Fruit fly (Drosophila melanogaster) whole organism, embryonic: ENCODE results near the gene CG15916.

ENCODE experiments used
- Atf3 ChIP-seq: fragments of 200-800 bp; sonication (Bioruptor generic); optimal IDR thresholded peaks from 3 replicates; lab custom pipeline; 2016; ENCODE audit warnings: missing biosample characterization, missing genetic modification characterization
- Atf6 ChIP-seq: fragments of 200-800 bp; sonication (Bioruptor generic); IDR thresholded peaks from 2 replicates; pipeline ENCODE4 v1.3.6; 2022; ENCODE audit warnings: missing biosample characterization, missing genetic modification characterization
- Bteb2 ChIP-seq: fragments of 200-800 bp; sonication (Bioruptor generic); optimal IDR thresholded peaks from 2 replicates; lab custom pipeline; 2016; ENCODE audit warnings: missing biosample characterization, missing genetic modification characterization
- CG10959 ChIP-seq: fragments of 200-800 bp; sonication (Bioruptor generic); IDR thresholded peaks from 2 replicates; pipeline ENCODE4 v1.3.6; 2022; ENCODE audit warnings: missing biosample characterization, missing genetic modification characterization
- CG12299 ChIP-seq: fragments of 200-800 bp; sonication (Bioruptor generic); optimal IDR thresholded peaks from 2 replicates; lab custom pipeline; 2018; ENCODE audit warnings: missing biosample characterization, mild to moderate bottlenecking, missing genetic modification characterization
- CG12769 ChIP-seq: fragments of 200-800 bp; sonication (Bioruptor generic); optimal IDR thresholded peaks from 2 replicates; lab custom pipeline; 2019; ENCODE audit warnings: missing biosample characterization, mild to moderate bottlenecking, missing genetic modification characterization, moderate library complexity
- CG14710 ChIP-seq: fragments of 200-800 bp; sonication (Bioruptor generic); optimal IDR thresholded peaks from 3 replicates; lab custom pipeline; 2019; ENCODE audit warnings: missing biosample characterization, mild to moderate bottlenecking, missing genetic modification characterization, moderate library complexity
- CG1529 ChIP-seq: fragments of 200-800 bp; sonication (Bioruptor generic); optimal IDR thresholded peaks from 3 replicates; lab custom pipeline; 2018; ENCODE audit warnings: missing biosample characterization, missing genetic modification characterization
- CG1832 ChIP-seq: fragments of 200-800 bp; sonication (Bioruptor generic); optimal IDR thresholded peaks from 2 replicates; lab custom pipeline; 2017; ENCODE audit warnings: missing biosample characterization, mild to moderate bottlenecking, missing genetic modification characterization, inconsistent platforms
- CG18599 ChIP-seq: fragments of 200-800 bp; sonication (Bioruptor generic); optimal IDR thresholded peaks from 3 replicates; lab custom pipeline; 2017; ENCODE audit warnings: missing biosample characterization, missing genetic modification characterization, mild to moderate bottlenecking, moderate library complexity, missing genetic modification reagents
- CG2199 ChIP-seq: fragments of 200-800 bp; sonication (Bioruptor generic); IDR thresholded peaks from 3 replicates; pipeline ENCODE4 v1.3.6; 2022; ENCODE audit warnings: missing biosample characterization, missing genetic modification characterization
- CG33557 ChIP-seq: fragments of 200-800 bp; sonication (Bioruptor generic); optimal IDR thresholded peaks from 2 replicates; lab custom pipeline; 2019; ENCODE audit warnings: missing biosample characterization, mild to moderate bottlenecking, missing genetic modification characterization, moderate library complexity
- CG34376 ChIP-seq: fragments of 200-800 bp; sonication (Bioruptor generic); optimal IDR thresholded peaks from 2 replicates; lab custom pipeline; 2018; ENCODE audit warnings: missing biosample characterization, mild to moderate bottlenecking, missing genetic modification characterization
- CG43689 ChIP-seq: fragments of 200-800 bp; sonication (Bioruptor generic); IDR thresholded peaks from 2 replicates; pipeline ENCODE4 v1.3.6; 2022; ENCODE audit warnings: missing biosample characterization, missing genetic modification characterization
- CG4730 ChIP-seq: fragments of 200-800 bp; sonication (Bioruptor generic); IDR thresholded peaks from 2 replicates; pipeline ENCODE4 v1.3.6; 2022; ENCODE audit warnings: missing biosample characterization, missing genetic modification characterization
- CG6175 ChIP-seq: fragments of 200-800 bp; sonication (Bioruptor generic); IDR thresholded peaks from 3 replicates; pipeline ENCODE4 v1.3.6; 2022; ENCODE audit warnings: missing biosample characterization, missing genetic modification characterization
- CG8290 ChIP-seq, 3 experiments: fragments of 200-800 bp; sonication (Bioruptor generic); optimal IDR thresholded peaks; 2 replicates each; lab custom pipeline; 2016 to 2019; ENCODE audit warnings: missing biosample characterization in 3 of 3, missing genetic modification characterization in 3 of 3, mild to moderate bottlenecking in 2 of 3, moderate library complexity in 1 of 3
- CG8765 ChIP-seq: fragments of 200-800 bp; sonication (Bioruptor generic); IDR thresholded peaks from 2 replicates; pipeline ENCODE4 v1.3.6; 2022; ENCODE audit warnings: missing biosample characterization, missing genetic modification characterization
- CG9609 ChIP-seq: fragments of 200-800 bp; sonication (Bioruptor generic); optimal IDR thresholded peaks from 3 replicates; lab custom pipeline; 2016; ENCODE audit warnings: missing biosample characterization, missing genetic modification characterization
- CTCF ChIP-seq: fragments of 200-800 bp; sonication (Bioruptor generic); optimal IDR thresholded peaks from 2 replicates; lab custom pipeline; 2017; ENCODE audit warnings: missing biosample characterization, mild to moderate bottlenecking, missing genetic modification characterization, moderate library complexity
- Camta ChIP-seq: fragments of 200-800 bp; sonication (Bioruptor generic); optimal IDR thresholded peaks from 2 replicates; lab custom pipeline; 2016; ENCODE audit warnings: missing biosample characterization, missing genetic modification characterization
- Chrac-16 ChIP-seq: fragments of 200-800 bp; sonication (Bioruptor generic); optimal IDR thresholded peaks from 3 replicates; lab custom pipeline; 2016; ENCODE audit warnings: missing biosample characterization, missing genetic modification characterization
- Dip2 ChIP-seq: fragments of 200-800 bp; sonication (Bioruptor generic); IDR thresholded peaks from 2 replicates; pipeline ENCODE4 v1.3.6; 2022; ENCODE audit warnings: missing biosample characterization, missing genetic modification characterization
- Drgx ChIP-seq: fragments of 200-800 bp; sonication (Bioruptor generic); IDR thresholded peaks from 2 replicates; pipeline ENCODE4 v1.3.6; 2022; ENCODE audit warnings: missing biosample characterization, missing genetic modification characterization
- ERR ChIP-seq: fragments of 200-800 bp; sonication (Bioruptor generic); optimal IDR thresholded peaks from 2 replicates; lab custom pipeline; 2016; ENCODE audit warnings: missing biosample characterization, missing genetic modification characterization
- GATAe ChIP-seq: fragments of 200-800 bp; sonication (Bioruptor generic); conservative IDR thresholded peaks from 2 replicates; pipeline ENCODE4 v1.3.6; 2022; ENCODE audit warnings: missing biosample characterization, missing genetic modification characterization
- H2.0 ChIP-seq: fragments of 200-800 bp; sonication (Bioruptor generic); IDR thresholded peaks from 2 replicates; pipeline ENCODE4 v1.3.6; 2022; ENCODE audit warnings: missing biosample characterization, missing genetic modification characterization
- Jarid2 ChIP-seq: fragments of 200-800 bp; sonication (Bioruptor generic); optimal IDR thresholded peaks from 3 replicates; lab custom pipeline; 2017; ENCODE audit warnings: mild to moderate bottlenecking, missing biosample characterization, missing genetic modification reagents, missing genetic modification characterization
- Mad ChIP-seq: fragments of 200-800 bp; sonication (Bioruptor generic); optimal IDR thresholded peaks from 2 replicates; lab custom pipeline; 2016; ENCODE audit warnings: missing biosample characterization, missing genetic modification characterization
- Max ChIP-seq: fragments of 200-800 bp; sonication (Bioruptor generic); optimal IDR thresholded peaks from 2 replicates; lab custom pipeline; 2016; ENCODE audit warnings: missing biosample characterization, mild to moderate bottlenecking, missing genetic modification characterization
- Meics ChIP-seq: fragments of 200-800 bp; sonication (Bioruptor generic); optimal IDR thresholded peaks from 2 replicates; lab custom pipeline; 2017; ENCODE audit warnings: missing biosample characterization, mild to moderate bottlenecking, missing genetic modification characterization
- TFAM ChIP-seq: fragments of 200-800 bp; sonication (Bioruptor generic); optimal IDR thresholded peaks from 2 replicates; lab custom pipeline; 2017; ENCODE audit warnings: missing biosample characterization, missing genetic modification characterization, inconsistent platforms
- Vsx1 ChIP-seq: fragments of 200-800 bp; sonication (Bioruptor generic); optimal IDR thresholded peaks from 2 replicates; lab custom pipeline; 2017; ENCODE audit warnings: missing biosample characterization, mild to moderate bottlenecking, missing genetic modification characterization, missing genetic modification reagents
- ab ChIP-seq: fragments of 200-800 bp; sonication (Bioruptor generic); optimal IDR thresholded peaks from 2 replicates; lab custom pipeline; 2016; ENCODE audit warnings: missing biosample characterization, missing genetic modification characterization
- aop ChIP-seq: fragments of 200-800 bp; sonication (Bioruptor generic); IDR thresholded peaks from 2 replicates; pipeline ENCODE4 v1.3.6; 2022; ENCODE audit warnings: missing biosample characterization, missing genetic modification characterization
- ato ChIP-seq: fragments of 200-800 bp; sonication (Bioruptor generic); IDR thresholded peaks from 2 replicates; pipeline ENCODE4 v1.3.6; 2022; ENCODE audit warnings: missing biosample characterization, missing genetic modification characterization; ENCODE audit not compliant: partially characterized antibody
- bsh ChIP-seq, 2 experiments: fragments of 200-800 bp; sonication (Bioruptor generic); optimal IDR thresholded peaks; 2 replicates each; lab custom pipeline; 2017 to 2018; ENCODE audit warnings: mild to moderate bottlenecking in 2 of 2, missing biosample characterization in 2 of 2, missing genetic modification characterization in 2 of 2, moderate library complexity in 1 of 2
- btn ChIP-seq: fragments of 200-800 bp; sonication (Bioruptor generic); optimal IDR thresholded peaks from 2 replicates; lab custom pipeline; 2016; ENCODE audit warnings: missing biosample characterization, missing genetic modification characterization
- croc ChIP-seq: fragments of 200-800 bp; sonication (Bioruptor generic); conservative IDR thresholded peaks from 3 replicates; pipeline ENCODE4 v1.3.6; 2022; ENCODE audit warnings: missing biosample characterization, missing genetic modification characterization
- cwo ChIP-seq: fragments of 200-800 bp; sonication (Bioruptor generic); optimal IDR thresholded peaks from 3 replicates; lab custom pipeline; 2017; ENCODE audit warnings: missing biosample characterization, missing genetic modification characterization, mild to moderate bottlenecking, moderate library complexity, missing genetic modification reagents
- esg ChIP-seq: fragments of 200-800 bp; sonication (Bioruptor generic); conservative IDR thresholded peaks from 2 replicates; pipeline ENCODE4 v1.3.6; 2022; ENCODE audit warnings: missing biosample characterization, missing genetic modification characterization
- gro ChIP-seq: fragments of 200-800 bp; sonication (Bioruptor generic); optimal IDR thresholded peaks from 2 replicates; lab custom pipeline; 2016; ENCODE audit warnings: missing biosample characterization, missing genetic modification characterization
- hkb ChIP-seq, 2 experiments: fragments of 200-800 bp in 1 of 2; fragments of >200 bp in 1 of 2; sonication (Bioruptor generic) in 1 of 2; IDR thresholded peaks in 1 of 2; optimal IDR thresholded peaks in 1 of 2; 2 replicates each; pipeline versions ENCODE4 v1.3.6 to Lab custom; 2017 to 2022; ENCODE audit warnings: missing biosample characterization in 1 of 2, missing genetic modification characterization in 1 of 2
- hth ChIP-seq: fragments of >200 bp; optimal IDR thresholded peaks from 2 replicates; lab custom pipeline; 2017; ENCODE audit warnings: inconsistent platforms
- lilli ChIP-seq: fragments of 200-800 bp; sonication (Bioruptor generic); optimal IDR thresholded peaks from 3 replicates; lab custom pipeline; 2016; ENCODE audit warnings: missing biosample characterization, missing genetic modification characterization
- nau ChIP-seq: fragments of 200-800 bp; sonication (Bioruptor generic); optimal IDR thresholded peaks from 3 replicates; lab custom pipeline; 2017; ENCODE audit warnings: missing biosample characterization, mild to moderate bottlenecking, missing genetic modification characterization, missing genetic modification reagents
- nerfin-1 ChIP-seq: fragments of 200-800 bp; sonication (Bioruptor generic); optimal IDR thresholded peaks from 3 replicates; lab custom pipeline; 2019; ENCODE audit warnings: missing biosample characterization, mild to moderate bottlenecking, missing genetic modification characterization, moderate library complexity
- nmo ChIP-seq: fragments of 200-800 bp; sonication (Bioruptor generic); optimal IDR thresholded peaks from 2 replicates; lab custom pipeline; 2018; ENCODE audit warnings: missing biosample characterization, mild to moderate bottlenecking, missing genetic modification characterization, moderate library complexity
- onecut ChIP-seq: fragments of 200-800 bp; sonication (Bioruptor generic); IDR thresholded peaks from 2 replicates; pipeline ENCODE4 v1.3.6; 2022; ENCODE audit warnings: missing biosample characterization, missing genetic modification characterization
- p53 ChIP-seq: fragments of 200-800 bp; sonication (Bioruptor generic); optimal IDR thresholded peaks from 2 replicates; lab custom pipeline; 2016; ENCODE audit warnings: missing biosample characterization, missing genetic modification characterization

CG15916 gene

DNA sequence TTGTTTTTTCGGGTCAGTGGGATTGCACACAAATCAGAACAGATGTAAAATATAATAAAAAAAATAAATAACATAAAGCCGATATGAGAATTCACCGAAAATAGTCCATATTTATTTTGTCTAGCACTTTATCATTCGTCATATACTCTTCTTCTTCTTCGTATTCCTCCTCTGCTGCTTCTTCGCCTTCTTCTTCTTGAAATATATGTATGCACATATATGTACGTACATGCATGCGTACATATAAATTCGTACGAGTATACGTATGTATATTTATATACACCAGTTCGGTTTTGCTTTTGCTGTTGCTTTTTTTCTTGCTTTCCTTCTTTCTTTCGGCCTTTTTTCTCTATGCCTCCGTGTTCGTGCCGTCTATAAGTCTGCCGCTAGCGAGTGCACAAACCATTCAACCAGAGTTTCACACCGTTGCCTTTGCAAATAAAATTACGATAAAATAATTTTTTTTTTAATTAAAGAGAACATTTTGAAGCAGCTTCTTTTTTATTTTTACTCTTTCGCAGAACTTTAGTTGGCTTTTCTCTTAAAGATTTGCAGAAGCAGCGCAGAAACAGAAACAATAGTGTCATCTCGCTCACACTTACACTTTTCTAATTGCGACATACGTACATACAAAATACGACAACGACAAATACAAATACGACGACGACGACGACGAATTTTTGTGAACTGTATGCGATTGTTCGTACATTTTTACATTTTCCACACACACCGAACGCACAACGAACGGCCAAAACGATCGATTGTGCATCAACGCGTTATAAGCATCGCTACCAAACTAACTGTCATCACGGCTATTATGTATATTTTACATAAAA is 3.8 kb upstream of the CG15916 start (continued):
- TF ChIP-seq nmo (GFP tag; lab: Kevin White, UChicago): no peak
- TF ChIP-seq Chrac-16 (GFP tag; lab: Kevin White, UChicago): no peak
- TF ChIP-seq CG33557 (GFP tag; lab: Kevin White, UChicago): peak; percentile 30
- peak; percentile 89 for TF ChIP-seq CG34376 (GFP tag; lab: Kevin White, UChicago)
- 0 out of 2 replicates have a peak, but pooled peaks have one; percentile 4 for TF ChIP-seq onecut (GFP tag; lab: Robert Waterston, UW)
- TF ChIP-seq aop: no peak
- no peak for TF ChIP-seq Atf6 (GFP tag; lab: Robert Waterston, UW)
- no peak for TF ChIP-seq CG4730 (GFP tag; lab: Robert Waterston, UW)
- TF ChIP-seq Max (GFP tag; lab: Kevin White, UChicago): no peak
- TF ChIP-seq cwo (GFP tag; lab: Kevin White, UChicago): no peak
- no peak for TF ChIP-seq CG12299 (tag; lab: Kevin White, UChicago)
- TF ChIP-seq CG6175 (GFP tag; lab: Robert Waterston, UW): no peak
- no peak for TF ChIP-seq CG18599 (GFP tag; lab: Kevin White, UChicago)
- TF ChIP-seq ab (GFP tag; lab: Kevin White, UChicago): no peak
- TF ChIP-seq CG12769 (tag; lab: Kevin White, UChicago): no peak
- TF ChIP-seq bsh (GFP tag; optimal IDR thresholded peaks at IDR 0.05; lab: Kevin White, UChicago): peak in 1 of 2 experiments; percentile 95
- TF ChIP-seq Camta: no peak
- TF ChIP-seq CG1832 (GFP tag; lab: Kevin White, UChicago): no peak
- no peak for TF ChIP-seq nau
- TF ChIP-seq GATAe: no peak
- no peak for TF ChIP-seq esg (GFP tag; lab: Robert Waterston, UW)
- TF ChIP-seq croc (GFP tag; lab: Robert Waterston, UW): no peak
- TF ChIP-seq Meics (GFP tag; lab: Kevin White, UChicago): no peak
- no peak for TF ChIP-seq TFAM (GFP tag; lab: Kevin White, UChicago)
- TF ChIP-seq Vsx1: no peak
- TF ChIP-seq hth (lab: Kevin White, UChicago): no peak
- no peak for TF ChIP-seq btn (GFP tag; lab: Kevin White, UChicago)
- no peak for TF ChIP-seq hkb (optimal IDR thresholded peaks at IDR 0.05; lab: Kevin White, UChicago)
- no peak for TF ChIP-seq hkb (GFP tag; IDR thresholded peaks at IDR 0.05; lab: Robert Waterston, UW)
- no peak for TF ChIP-seq H2.0 (GFP tag; lab: Robert Waterston, UW)
- TF ChIP-seq CG10959: no peak
- no peak for TF ChIP-seq nerfin-1 (tag; lab: Kevin White, UChicago)
- peak; percentile 94 for TF ChIP-seq Drgx (GFP tag; lab: Robert Waterston, UW)
- TF ChIP-seq Bteb2 (GFP tag; lab: Kevin White, UChicago): no peak
- TF ChIP-seq CG1529 (GFP tag; lab: Kevin White, UChicago): no peak
- TF ChIP-seq CG14710 (tag; lab: Kevin White, UChicago): peak; percentile 17
- TF ChIP-seq CG2199: 0 out of 3 replicates have a peak, but pooled peaks have one; percentile 62
- no peak for TF ChIP-seq CG8765 (GFP tag; lab: Robert Waterston, UW)
- peak; percentile 55 for TF ChIP-seq CTCF
- no peak for TF ChIP-seq p53 (GFP tag; lab: Kevin White, UChicago)
- no peak for TF ChIP-seq CG8290 (GFP tag; optimal IDR thresholded peaks at IDR 0.05; lab: Kevin White, UChicago)
- TF ChIP-seq CG8290 (tag; optimal IDR thresholded peaks at IDR 0.05; lab: Kevin White, UChicago): no peak
- TF ChIP-seq gro (GFP tag; lab: Kevin White, UChicago): no peak
- no peak for TF ChIP-seq CG43689
- no peak for TF ChIP-seq lilli (GFP tag; lab: Kevin White, UChicago)
- TF ChIP-seq CG9609 (GFP tag; lab: Kevin White, UChicago): no peak
- no peak for TF ChIP-seq Mad (GFP tag; lab: Kevin White, UChicago)
- TF ChIP-seq Atf3 (GFP tag; lab: Kevin White, UChicago): no peak
- no peak for TF ChIP-seq Jarid2 (GFP tag; lab: Kevin White, UChicago)
- TF ChIP-seq Dip2 (GFP tag; lab: Robert Waterston, UW): no peak
- TF ChIP-seq ERR (GFP tag; lab: Kevin White, UChicago): no peak
- no peak for TF ChIP-seq ato (GFP tag; lab: Robert Waterston, UW)
